Worm (Caenorhabditis elegans): ENCODE results near the gene rbc-2.

DNA sequence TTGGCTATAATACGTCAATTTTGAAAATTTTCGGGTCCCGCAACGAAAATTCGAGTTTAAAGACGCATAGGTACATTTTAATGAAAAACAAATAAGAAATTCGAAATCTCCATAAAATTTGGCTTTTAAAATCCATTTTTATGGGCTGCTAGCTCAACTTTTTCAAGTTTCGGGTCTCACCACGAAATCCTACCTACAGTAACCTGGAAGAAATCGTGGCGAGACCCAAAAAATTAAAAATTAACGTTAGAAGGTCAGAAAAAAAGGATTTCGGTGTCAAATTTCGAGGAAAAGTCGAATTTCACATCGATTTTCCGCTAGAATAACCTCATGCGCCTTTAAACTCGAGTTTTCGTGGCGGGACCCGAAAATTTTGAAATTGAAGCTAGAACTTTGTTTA is 46.3 kb downstream of the rbc-2 start:
- TF ChIP-seq unc-62 (GFP tag; optimal IDR thresholded peaks at IDR 0.05) (no peak), aly-2 (tag; optimal IDR thresholded peaks at IDR 0.05) (no peak), ZK546.5 (tag; optimal IDR thresholded peaks at IDR 0.05) (no peak)

Data from whole organism, L2 larva.